Fruit fly (Drosophila melanogaster) whole organism, prepupa: ENCODE data around the gene Npc2e.

Source experiments
- CG11762 ChIP-seq: fragments of 200-800 bp; sonication (Bioruptor generic); optimal IDR thresholded peaks from 3 replicates; lab custom pipeline; 2016; ENCODE audit warnings: missing biosample characterization, missing genetic modification characterization; ENCODE audit not compliant: insufficient read depth
- CG32006 ChIP-seq: fragments of 200-800 bp; sonication (Bioruptor generic); optimal IDR thresholded peaks from 3 replicates; lab custom pipeline; 2017; ENCODE audit warnings: missing biosample characterization, mild to moderate bottlenecking, missing genetic modification characterization
- CG7368 ChIP-seq: fragments of 200-800 bp; sonication (Bioruptor generic); optimal IDR thresholded peaks from 3 replicates; lab custom pipeline; 2016; ENCODE audit warnings: missing biosample characterization, missing genetic modification characterization
- Ets96B ChIP-seq: fragments of 200-800 bp; optimal IDR thresholded peaks from 2 replicates; lab custom pipeline; 2019; ENCODE audit warnings: missing biosample characterization, mild to moderate bottlenecking, missing genetic modification characterization, moderate library complexity

dm6 chr3R:10082549-10083075 is 29.5 kb downstream of the Npc2e start:
- TF ChIP-seq CG32006 (GFP tag; lab: Kevin White, UChicago) = peak; percentile 66
- peak; percentile 67 for TF ChIP-seq CG11762 (GFP tag; lab: Kevin White, UChicago)
- peak; percentile 71 for TF ChIP-seq CG7368 (GFP tag; lab: Kevin White, UChicago)
- peak; percentile 93 for TF ChIP-seq Ets96B (tag; lab: Kevin White, UChicago)
